Fruit fly (Drosophila melanogaster) whole organism, embryonic: ENCODE results near the gene CG10738.

Source experiments
- CG11085 ChIP-seq: fragments of 200-800 bp; sonication (Bioruptor generic); IDR thresholded peaks from 2 replicates; pipeline ENCODE4 v1.3.6; 2022; ENCODE audit warnings: missing biosample characterization, missing genetic modification characterization
- CG11560 ChIP-seq: fragments of 200-800 bp; sonication (Bioruptor generic); IDR thresholded peaks from 3 replicates; pipeline ENCODE4 v1.3.6; 2022; ENCODE audit warnings: missing biosample characterization, missing genetic modification characterization
- CG12219 ChIP-seq: fragments of 200-800 bp; sonication (Bioruptor generic); optimal IDR thresholded peaks from 3 replicates; lab custom pipeline; 2018; ENCODE audit warnings: missing biosample characterization, mild to moderate bottlenecking, missing genetic modification characterization
- CG1647 ChIP-seq: fragments of 200-800 bp; sonication (Bioruptor generic); optimal IDR thresholded peaks from 3 replicates; lab custom pipeline; 2016; ENCODE audit warnings: missing biosample characterization, missing genetic modification characterization
- CG16815 ChIP-seq: fragments of 200-800 bp; sonication (Bioruptor generic); optimal IDR thresholded peaks from 3 replicates; lab custom pipeline; 2017; ENCODE audit warnings: missing biosample characterization, mild to moderate bottlenecking, missing genetic modification characterization
- CG18599 ChIP-seq: fragments of 200-800 bp; sonication (Bioruptor generic); optimal IDR thresholded peaks from 3 replicates; lab custom pipeline; 2017; ENCODE audit warnings: missing biosample characterization, missing genetic modification characterization, mild to moderate bottlenecking, moderate library complexity, missing genetic modification reagents
- CG18619 ChIP-seq: fragments of 200-800 bp; sonication (Bioruptor generic); optimal IDR thresholded peaks from 3 replicates; lab custom pipeline; 2017; ENCODE audit warnings: missing biosample characterization, mild to moderate bottlenecking, missing genetic modification characterization
- CG2129 ChIP-seq: fragments of 200-800 bp; sonication (Bioruptor generic); IDR thresholded peaks from 2 replicates; pipeline ENCODE4 v1.3.6; 2022; ENCODE audit warnings: missing biosample characterization, missing genetic modification characterization; ENCODE audit not compliant: partially characterized antibody
- CG30020 ChIP-seq: fragments of 200-800 bp; optimal IDR thresholded peaks from 2 replicates; lab custom pipeline; 2019; ENCODE audit warnings: missing biosample characterization, mild to moderate bottlenecking, missing genetic modification characterization, moderate library complexity
- CG32772 ChIP-seq: fragments of 200-800 bp; sonication (Bioruptor generic); IDR thresholded peaks from 2 replicates; pipeline ENCODE4 v1.3.6; 2022; ENCODE audit warnings: missing biosample characterization, missing genetic modification characterization
- CG3407 ChIP-seq: fragments of 200-800 bp; sonication (Bioruptor generic); optimal IDR thresholded peaks from 2 replicates; lab custom pipeline; 2018; ENCODE audit warnings: missing biosample characterization, mild to moderate bottlenecking, missing genetic modification characterization
- CG34422 ChIP-seq: fragments of 200-800 bp; sonication (Bioruptor generic); IDR thresholded peaks from 3 replicates; pipeline ENCODE4 v1.3.6; 2022; ENCODE audit warnings: missing biosample characterization, missing genetic modification characterization
- CG4820 ChIP-seq: fragments of 200-800 bp; sonication (Bioruptor generic); optimal IDR thresholded peaks from 3 replicates; lab custom pipeline; 2016; ENCODE audit warnings: missing biosample characterization, missing genetic modification characterization
- CG7786 ChIP-seq: fragments of 200-800 bp; sonication (Bioruptor generic); optimal IDR thresholded peaks from 2 replicates; lab custom pipeline; 2016; ENCODE audit warnings: missing biosample characterization, missing genetic modification characterization
- CG7839 ChIP-seq: fragments of 200-800 bp; sonication (Bioruptor generic); optimal IDR thresholded peaks from 3 replicates; lab custom pipeline; 2018; ENCODE audit warnings: missing biosample characterization, mild to moderate bottlenecking, missing genetic modification characterization, moderate library complexity
- CG7928 ChIP-seq: fragments of 200-800 bp; sonication (Bioruptor generic); optimal IDR thresholded peaks from 2 replicates; lab custom pipeline; 2017; ENCODE audit warnings: missing biosample characterization, mild to moderate bottlenecking, missing genetic modification characterization
- CG9876 ChIP-seq: fragments of 200-800 bp; sonication (Bioruptor generic); optimal IDR thresholded peaks from 2 replicates; lab custom pipeline; 2016; ENCODE audit warnings: missing biosample characterization, missing genetic modification characterization
- CTCF ChIP-seq: fragments of 200-800 bp; sonication (Bioruptor generic); optimal IDR thresholded peaks from 2 replicates; lab custom pipeline; 2017; ENCODE audit warnings: missing biosample characterization, mild to moderate bottlenecking, missing genetic modification characterization, moderate library complexity
- CoRest ChIP-seq: fragments of 200-800 bp; sonication (Bioruptor generic); optimal IDR thresholded peaks from 3 replicates; lab custom pipeline; 2018; ENCODE audit warnings: missing biosample characterization, mild to moderate bottlenecking, missing genetic modification characterization, moderate library complexity
- CrebB ChIP-seq: fragments of 200-800 bp; sonication (Bioruptor generic); optimal IDR thresholded peaks from 3 replicates; lab custom pipeline; 2018; ENCODE audit warnings: missing biosample characterization, mild to moderate bottlenecking, missing genetic modification characterization
- Eip74EF ChIP-seq, 2 experiments: fragments of 200-800 bp in 1 of 2; fragments of >200 bp in 1 of 2; sonication (Bioruptor generic) in 1 of 2; optimal IDR thresholded peaks; 2 replicates each; lab custom pipeline; 2017 to 2019; ENCODE audit warnings: missing biosample characterization in 2 of 2, missing genetic modification characterization in 2 of 2, mild to moderate bottlenecking in 1 of 2, moderate library complexity in 1 of 2
- Hr51 ChIP-seq, 2 experiments: fragments of 200-800 bp; sonication (Bioruptor generic); optimal IDR thresholded peaks; 2 replicates in 1 of 2; 3 replicates in 1 of 2; lab custom pipeline; 2016 to 2018; ENCODE audit warnings: missing biosample characterization in 2 of 2, missing genetic modification characterization in 2 of 2, mild to moderate bottlenecking in 1 of 2, moderate library complexity in 1 of 2
- NC2α ChIP-seq: fragments of 200-800 bp; sonication (Bioruptor generic); optimal IDR thresholded peaks from 2 replicates; lab custom pipeline; 2016; ENCODE audit warnings: missing biosample characterization, missing genetic modification characterization
- NK7.1 ChIP-seq: fragments of 200-800 bp; sonication (Bioruptor generic); optimal IDR thresholded peaks from 3 replicates; lab custom pipeline; 2016; ENCODE audit warnings: missing biosample characterization, missing genetic modification characterization
- Sin3A ChIP-seq: fragments of >200 bp; optimal IDR thresholded peaks from 2 replicates; lab custom pipeline; 2018
- Tbp ChIP-seq: fragments of >200 bp; optimal IDR thresholded peaks from 2 replicates; lab custom pipeline; 2018; ENCODE audit warnings: missing biosample characterization, missing genetic modification characterization
- Trl ChIP-seq, 3 experiments: fragments of >200 bp in 2 of 3; fragments of 200-800 bp in 1 of 3; sonication (Bioruptor generic) in 1 of 3; optimal IDR thresholded peaks; 2 replicates in 1 of 3; 3 replicates in 2 of 3; lab custom pipeline; 2016 to 2017; ENCODE audit warnings: missing biosample characterization in 1 of 3, missing genetic modification characterization in 1 of 3
- Usf ChIP-seq: fragments of 200-800 bp; sonication (Bioruptor generic); optimal IDR thresholded peaks from 2 replicates; lab custom pipeline; 2017; ENCODE audit warnings: missing genotype, missing biosample characterization, missing genetic modification characterization
- Xrp1 ChIP-seq: fragments of 200-800 bp; sonication (Bioruptor generic); IDR thresholded peaks from 2 replicates; pipeline ENCODE4 v1.3.6; 2022; ENCODE audit warnings: missing biosample characterization, missing genetic modification characterization
- ab ChIP-seq: fragments of 200-800 bp; sonication (Bioruptor generic); optimal IDR thresholded peaks from 2 replicates; lab custom pipeline; 2016; ENCODE audit warnings: missing biosample characterization, missing genetic modification characterization
- al ChIP-seq: fragments of 200-800 bp; sonication (Bioruptor generic); IDR thresholded peaks from 2 replicates; pipeline ENCODE4 v1.3.6; 2022; ENCODE audit warnings: missing biosample characterization, missing genetic modification characterization
- br ChIP-seq: fragments of >200 bp; optimal IDR thresholded peaks from 2 replicates; lab custom pipeline; 2017
- cato ChIP-seq: fragments of 200-800 bp; sonication (Bioruptor generic); optimal IDR thresholded peaks from 2 replicates; lab custom pipeline; 2016; ENCODE audit warnings: missing biosample characterization, missing genetic modification characterization, borderline replicate concordance
- corto ChIP-seq: fragments of 200-800 bp; sonication (Bioruptor generic); optimal IDR thresholded peaks from 2 replicates; lab custom pipeline; 2016; ENCODE audit warnings: missing biosample characterization, mild to moderate bottlenecking, missing genetic modification characterization, moderate library complexity
- crp ChIP-seq, 2 experiments: fragments of 200-800 bp; sonication (Bioruptor generic); optimal IDR thresholded peaks; 2 replicates in 1 of 2; 3 replicates in 1 of 2; lab custom pipeline; 2017; ENCODE audit warnings: missing biosample characterization in 2 of 2, missing genetic modification characterization in 2 of 2, mild to moderate bottlenecking in 1 of 2, moderate library complexity in 1 of 2
- ems ChIP-seq: fragments of 200-800 bp; sonication (Bioruptor generic); optimal IDR thresholded peaks from 3 replicates; lab custom pipeline; 2016; ENCODE audit warnings: missing biosample characterization, missing genetic modification characterization
- fd102C ChIP-seq: fragments of 200-800 bp; sonication (Bioruptor generic); optimal IDR thresholded peaks from 2 replicates; lab custom pipeline; 2018; ENCODE audit warnings: missing biosample characterization, mild to moderate bottlenecking, missing genetic modification characterization, moderate library complexity
- grau ChIP-seq: fragments of 200-800 bp; optimal IDR thresholded peaks from 3 replicates; lab custom pipeline; 2019; ENCODE audit warnings: missing biosample characterization, mild to moderate bottlenecking, missing genetic modification characterization, moderate library complexity
- h ChIP-seq: fragments of >200 bp; optimal IDR thresholded peaks from 2 replicates; lab custom pipeline; 2017
- hb ChIP-seq: fragments of 200-800 bp; sonication (Bioruptor generic); IDR thresholded peaks from 3 replicates; pipeline ENCODE4 v1.3.6; 2022; ENCODE audit warnings: missing biosample characterization, missing genetic modification characterization; ENCODE audit not compliant: partially characterized antibody
- kay ChIP-seq: fragments of 200-800 bp; sonication (Bioruptor generic); optimal IDR thresholded peaks from 2 replicates; lab custom pipeline; 2016; ENCODE audit warnings: missing biosample characterization, missing genetic modification characterization
- ken ChIP-seq: fragments of 200-800 bp; sonication (Bioruptor generic); IDR thresholded peaks from 3 replicates; pipeline ENCODE4 v1.3.6; 2022; ENCODE audit warnings: missing biosample characterization, missing genetic modification characterization
- lbe ChIP-seq: fragments of 200-800 bp; sonication (Bioruptor generic); optimal IDR thresholded peaks from 2 replicates; lab custom pipeline; 2016; ENCODE audit warnings: missing biosample characterization, mild to moderate bottlenecking, missing genetic modification characterization
- mld ChIP-seq: fragments of 200-800 bp; sonication (Bioruptor generic); IDR thresholded peaks from 3 replicates; pipeline ENCODE4 v1.3.6; 2022; ENCODE audit warnings: missing biosample characterization, missing genetic modification characterization; ENCODE audit not compliant: partially characterized antibody
- nau ChIP-seq: fragments of 200-800 bp; sonication (Bioruptor generic); optimal IDR thresholded peaks from 3 replicates; lab custom pipeline; 2017; ENCODE audit warnings: missing biosample characterization, mild to moderate bottlenecking, missing genetic modification characterization, missing genetic modification reagents
- psq ChIP-seq: fragments of 200-800 bp; sonication (Bioruptor generic); optimal IDR thresholded peaks from 2 replicates; lab custom pipeline; 2017; ENCODE audit warnings: missing biosample characterization, missing genetic modification characterization
- repo ChIP-seq: fragments of 200-800 bp; sonication (Bioruptor generic); optimal IDR thresholded peaks from 2 replicates; lab custom pipeline; 2016; ENCODE audit warnings: missing biosample characterization, missing genetic modification characterization
- rib ChIP-seq: fragments of 200-800 bp; sonication (Bioruptor generic); IDR thresholded peaks from 2 replicates; pipeline ENCODE4 v1.3.6; 2022; ENCODE audit warnings: missing biosample characterization, missing genetic modification characterization
- run ChIP-seq: fragments of 200-800 bp; sonication (Bioruptor generic); optimal IDR thresholded peaks from 3 replicates; lab custom pipeline; 2018; ENCODE audit warnings: missing biosample characterization, mild to moderate bottlenecking, missing genetic modification characterization
- seq ChIP-seq: fragments of 200-800 bp; sonication (Bioruptor generic); IDR thresholded peaks from 2 replicates; pipeline ENCODE4 v1.3.6; 2022; ENCODE audit warnings: missing biosample characterization, missing genetic modification characterization
- tll ChIP-seq, 2 experiments: fragments of 200-800 bp in 1 of 2; fragments of >200 bp in 1 of 2; sonication (Bioruptor generic) in 1 of 2; optimal IDR thresholded peaks; 2 replicates each; lab custom pipeline; 2017 to 2019; ENCODE audit warnings: missing biosample characterization in 2 of 2, missing genetic modification characterization in 2 of 2, mild to moderate bottlenecking in 1 of 2, moderate library complexity in 1 of 2
- wor ChIP-seq: fragments of 200-800 bp; sonication (Bioruptor generic); IDR thresholded peaks from 2 replicates; pipeline ENCODE4 v1.3.6; 2022; ENCODE audit warnings: missing biosample characterization, missing genetic modification characterization
- yki ChIP-seq: fragments of >200 bp; optimal IDR thresholded peaks from 3 replicates; lab custom pipeline; 2018

CG10738 gene

dm6 chr3L:13451562-13451961 lies 992 bp downstream of the CG10738 start (continued):
- TF ChIP-seq CG7786 (GFP tag; lab: Kevin White, UChicago) (no peak), lbe (GFP tag; lab: Kevin White, UChicago) (no peak), CG16815 (GFP tag; lab: Kevin White, UChicago) (no peak), CG9876 (no peak), CG18599 (peak; percentile 15), h (lab: Kevin White, UChicago) (no peak), Tbp (GFP tag; lab: Kevin White, UChicago) (no peak), fd102C (GFP tag; lab: Kevin White, UChicago) (no peak), mld (GFP tag; lab: Robert Waterston, UW) (no peak), CG30020 (no peak), CoRest (tag; lab: Kevin White, UChicago) (peak; percentile 6), wor (GFP tag; lab: Robert Waterston, UW) (no peak), CG32772 (GFP tag; lab: Robert Waterston, UW) (no peak), Usf (GFP tag; lab: Kevin White, UChicago) (no peak), hb (GFP tag; lab: Robert Waterston, UW) (no peak), Sin3A (lab: Kevin White, UChicago) (no peak), nau (GFP tag; lab: Kevin White, UChicago) (no peak), kay (GFP tag; lab: Kevin White, UChicago) (no peak), seq (no peak), al (GFP tag; lab: Robert Waterston, UW) (no peak), ems (GFP tag; lab: Kevin White, UChicago) (no peak), corto (no peak), br (lab: Kevin White, UChicago) (no peak), CG7839 (peak; percentile 33), Hr51 (GFP tag; optimal IDR thresholded peaks at IDR 0.05; lab: Kevin White, UChicago) (peak in 1 of 2 experiments; percentile 33), CG3407 (GFP tag; lab: Kevin White, UChicago) (no peak), rib (GFP tag; lab: Robert Waterston, UW) (no peak), CTCF (GFP tag; lab: Kevin White, UChicago) (no peak), psq (no peak), CG18619 (no peak), cato (no peak), run (tag; lab: Kevin White, UChicago) (no peak), ab (GFP tag; lab: Kevin White, UChicago) (no peak), yki (lab: Kevin White, UChicago) (no peak), CG12219 (no peak), tll (GFP tag; optimal IDR thresholded peaks at IDR 0.05; lab: Kevin White, UChicago) (no peak), CG2129 (GFP tag; lab: Robert Waterston, UW) (no peak), CG11560 (tag; lab: Robert Waterston, UW) (no peak), ken (GFP tag; lab: Robert Waterston, UW) (no peak), Xrp1 (GFP tag; lab: Robert Waterston, UW) (no peak), CrebB (tag; lab: Kevin White, UChicago) (no peak), grau (tag; lab: Kevin White, UChicago) (peak; percentile 5), CG11085 (GFP tag; lab: Robert Waterston, UW) (no peak), Trl (optimal IDR thresholded peaks at IDR 0.05; lab: Kevin White, UChicago) (no peak), Trl (GFP tag; optimal IDR thresholded peaks at IDR 0.05; lab: Kevin White, UChicago) (no peak), NC2α (no peak), CG7928 (GFP tag; lab: Kevin White, UChicago) (no peak), repo (no peak), NK7.1 (no peak), CG1647 (GFP tag; lab: Kevin White, UChicago) (no peak), Eip74EF (GFP tag; optimal IDR thresholded peaks at IDR 0.05; lab: Kevin White, UChicago) (no peak), CG4820 (no peak), CG34422 (no peak), crp (GFP tag; optimal IDR thresholded peaks at IDR 0.05; lab: Kevin White, UChicago) (no peak)
